Worm (Caenorhabditis elegans): Measurements from ENCODE around the gene T25F10.4.
A peak's percentile ranks its signal among the peaks of the same experiment; 100 is the strongest.

The T25F10.4 gene

DNA sequence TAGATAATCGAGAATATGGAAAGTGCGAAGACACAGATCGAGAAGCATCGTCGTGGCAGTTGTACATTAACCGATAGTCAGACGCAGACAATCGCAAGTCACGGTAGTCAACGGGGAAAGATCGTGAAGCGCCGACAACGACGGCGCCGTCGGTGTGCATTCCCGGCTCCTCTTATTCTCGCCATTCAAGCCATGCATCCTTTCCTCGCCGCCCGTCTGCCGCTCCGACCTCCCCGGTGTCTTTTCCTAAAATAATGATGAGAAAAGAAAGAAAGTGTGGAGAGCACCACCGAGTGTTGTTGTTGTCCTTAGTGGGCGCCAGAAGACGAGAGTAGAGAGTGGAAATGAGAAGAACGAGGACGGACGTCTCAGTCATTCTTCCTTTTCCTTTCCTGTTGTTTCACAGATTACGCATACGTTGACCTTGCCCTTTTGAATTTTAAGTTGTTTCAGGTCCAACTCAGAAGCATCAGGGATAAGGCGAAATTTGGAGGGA is 31.5 kb upstream of the T25F10.4 start, which contains the start of gene ZC404.1 (continued):
- no peak for TF ChIP-seq ztf-11 (tag; optimal IDR thresholded peaks at IDR 0.05)
- no peak for TF ChIP-seq C04F5.9 (tag; optimal IDR thresholded peaks at IDR 0.05)
- no peak for TF ChIP-seq unc-62 (GFP tag; optimal IDR thresholded peaks at IDR 0.05)
- no peak for TF ChIP-seq unc-130 (tag; optimal IDR thresholded peaks at IDR 0.05)
- TF ChIP-seq hpl-2 (GFP tag; optimal IDR thresholded peaks at IDR 0.05) = no peak
- TF ChIP-seq nhr-28 (tag; optimal IDR thresholded peaks at IDR 0.05) = no peak
- no peak for TF ChIP-seq sptf-1 (tag; optimal IDR thresholded peaks at IDR 0.05)
- TF ChIP-seq vab-15 (tag; optimal IDR thresholded peaks at IDR 0.05) = no peak
- no peak for TF ChIP-seq nhr-237 (tag; optimal IDR thresholded peaks at IDR 0.05)
- TF ChIP-seq nhr-71 (tag; optimal IDR thresholded peaks at IDR 0.05) = peak; percentile 36
- no peak for TF ChIP-seq nhr-90 (tag; optimal IDR thresholded peaks at IDR 0.05; ENCODE audit: poor library complexity)
- TF ChIP-seq unc-86 (tag; optimal IDR thresholded peaks at IDR 0.05) = peak; percentile 1
- no peak for TF ChIP-seq zip-4 (GFP tag; optimal IDR thresholded peaks at IDR 0.05)
- no peak for TF ChIP-seq fkh-4 (tag; optimal IDR thresholded peaks at IDR 0.05; ENCODE audit: borderline replicate concordance)
- no peak for TF ChIP-seq sup-37 (GFP tag; optimal IDR thresholded peaks at IDR 0.05)
- TF ChIP-seq ets-5 (GFP tag; IDR thresholded peaks at IDR 0.05) = no peak
- no peak for TF ChIP-seq grh-1 (GFP tag; IDR thresholded peaks at IDR 0.05)
- TF ChIP-seq ceh-8 (GFP tag; optimal IDR thresholded peaks at IDR 0.05) = no peak
- no peak for TF ChIP-seq tbx-2 (tag; optimal IDR thresholded peaks at IDR 0.05)
- no peak for TF ChIP-seq ztf-4 (tag; optimal IDR thresholded peaks at IDR 0.05)
- no peak for TF ChIP-seq tlp-1 (tag; optimal IDR thresholded peaks at IDR 0.05)
- no peak for TF ChIP-seq dsc-1 (tag; optimal IDR thresholded peaks at IDR 0.05)
- peak in 1 of 2 experiments; percentile 22 for TF ChIP-seq lsy-2 (tag; optimal IDR thresholded peaks at IDR 0.05)
- no peak for TF ChIP-seq mab-9 (GFP tag; IDR thresholded peaks at IDR 0.05)
- TF ChIP-seq nhr-12 (tag; optimal IDR thresholded peaks at IDR 0.05) = no peak
- TF ChIP-seq hlh-17 (GFP tag; optimal IDR thresholded peaks at IDR 0.05; ENCODE audit: borderline replicate concordance) = no peak
- no peak for TF ChIP-seq mdl-1 (tag; optimal IDR thresholded peaks at IDR 0.05)
- TF ChIP-seq nhr-11 (tag; optimal IDR thresholded peaks at IDR 0.05) = no peak
- no peak for TF ChIP-seq C16A3.4 (tag; optimal IDR thresholded peaks at IDR 0.05)
- no peak for TF ChIP-seq elt-2 (tag; optimal IDR thresholded peaks at IDR 0.05)
- TF ChIP-seq dpl-1 (GFP tag; optimal IDR thresholded peaks at IDR 0.05) = no peak
- TF ChIP-seq ceh-90 (tag; optimal IDR thresholded peaks at IDR 0.05) = no peak
- TF ChIP-seq nhr-76 (tag; optimal IDR thresholded peaks at IDR 0.05) = no peak
- no peak for TF ChIP-seq zag-1 (tag; optimal IDR thresholded peaks at IDR 0.05)
- TF ChIP-seq mep-1 (tag; optimal IDR thresholded peaks at IDR 0.05) = no peak
- no peak for TF ChIP-seq irx-1 (tag; optimal IDR thresholded peaks at IDR 0.05)
- TF ChIP-seq nhr-77 (tag; optimal IDR thresholded peaks at IDR 0.05) = no peak
- no peak for TF ChIP-seq blmp-1 (tag; optimal IDR thresholded peaks at IDR 0.05)
- no peak for TF ChIP-seq hlh-4 (tag; optimal IDR thresholded peaks at IDR 0.05)

DNA sequence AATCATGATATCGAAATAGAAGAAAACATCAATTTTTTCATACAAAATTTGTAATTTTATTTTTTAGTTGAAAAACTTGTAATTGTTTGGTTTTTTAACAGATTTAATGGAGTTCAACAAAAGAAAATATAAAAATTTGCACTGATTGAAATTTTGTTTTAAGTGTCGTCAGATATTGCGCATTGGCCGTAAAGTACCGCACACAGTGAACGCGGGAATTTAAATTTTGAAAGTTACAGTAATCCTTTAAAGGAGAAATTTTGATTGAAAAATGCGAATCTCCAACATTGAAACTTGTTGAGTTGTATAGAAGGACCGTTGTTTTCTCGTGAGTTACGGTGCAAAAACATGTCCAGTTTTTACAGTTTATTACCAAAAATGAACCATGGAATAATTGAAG is 30.7 kb upstream of the T25F10.4 start:
- TF ChIP-seq dpl-1 (GFP tag; optimal IDR thresholded peaks at IDR 0.05) (peak in 2 of 3 experiments; percentile 26 to 70), elt-2 (tag; optimal IDR thresholded peaks at IDR 0.05) (no peak), aly-2 (tag; optimal IDR thresholded peaks at IDR 0.05) (no peak), mdl-1 (tag; optimal IDR thresholded peaks at IDR 0.05) (no peak), ces-1 (GFP tag; optimal IDR thresholded peaks at IDR 0.05) (no peak), zip-4 (GFP tag; optimal IDR thresholded peaks at IDR 0.05) (no peak), rnt-1 (tag; optimal IDR thresholded peaks at IDR 0.05) (no peak), ceh-8 (GFP tag; optimal IDR thresholded peaks at IDR 0.05) (no peak), jun-1 (tag; optimal IDR thresholded peaks at IDR 0.05) (no peak), lsy-2 (tag; optimal IDR thresholded peaks at IDR 0.05) (peak in 1 of 2 experiments; percentile 41), mab-9 (GFP tag; IDR thresholded peaks at IDR 0.05) (no peak), nhr-90 (tag; optimal IDR thresholded peaks at IDR 0.05; ENCODE audit: poor library complexity) (no peak), xbp-1 (tag; optimal IDR thresholded peaks at IDR 0.05) (no peak), C16A3.4 (tag; optimal IDR thresholded peaks at IDR 0.05) (no peak), F16B12.6 (tag; optimal IDR thresholded peaks at IDR 0.05) (peak; percentile 31), zag-1 (tag; optimal IDR thresholded peaks at IDR 0.05) (no peak), efl-1 (optimal IDR thresholded peaks at IDR 0.05) (peak in 1 of 2 experiments; percentile 48), efl-1 (GFP tag; optimal IDR thresholded peaks at IDR 0.05 in 1 of 2) (peak; percentile 8 to 64), snpc-4 (tag; optimal IDR thresholded peaks at IDR 0.05) (no peak), lin-35 (GFP tag; optimal IDR thresholded peaks at IDR 0.05) (peak; percentile 7 to 60), nhr-20 (tag; optimal IDR thresholded peaks at IDR 0.05) (no peak), pag-3 (tag; optimal IDR thresholded peaks at IDR 0.05; ENCODE audit: borderline replicate concordance, insufficient read depth) (no peak), lin-14 (GFP tag; optimal IDR thresholded peaks at IDR 0.05) (no peak)

All from whole organism, L1 larva.